Fruit fly (Drosophila melanogaster): Measurements from ENCODE around the gene Oli.
A peak's percentile ranks its signal among the peaks of the same experiment; 100 is the strongest.

The Oli gene

DNA sequence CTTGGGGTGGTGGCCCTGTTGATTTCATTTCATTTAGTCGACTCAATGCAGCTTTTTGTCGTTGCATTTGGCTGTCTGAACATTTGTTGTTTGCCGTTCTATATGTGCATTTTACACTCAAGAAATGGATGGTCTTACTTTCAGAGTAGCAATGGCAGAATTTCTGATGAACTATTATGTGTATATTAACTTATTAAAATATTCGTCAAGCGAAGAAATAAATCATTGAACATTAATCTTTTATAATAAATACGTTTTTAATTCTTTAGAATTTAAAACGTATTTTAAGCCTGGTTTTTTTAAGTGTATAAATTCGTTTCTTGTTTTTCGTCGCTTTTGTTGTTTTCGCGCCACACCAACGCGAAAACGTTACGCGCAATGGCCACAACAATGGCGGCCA lies 15.9 kb upstream of the Oli start:
- no peak for TF ChIP-seq fd85E (GFP tag; optimal IDR thresholded peaks at IDR 0.05)
- no peak for TF ChIP-seq CG11762 (GFP tag; optimal IDR thresholded peaks at IDR 0.05; ENCODE audit: insufficient read depth)
- TF ChIP-seq CG34406 (GFP tag; optimal IDR thresholded peaks at IDR 0.05), result no peak
- no peak for TF ChIP-seq CG6854 (GFP tag; optimal IDR thresholded peaks at IDR 0.05)
- no peak for TF ChIP-seq dsx (GFP tag; optimal IDR thresholded peaks at IDR 0.05; ENCODE audit: poor library complexity, severe bottlenecking)
- no peak for TF ChIP-seq CG3919 (GFP tag; optimal IDR thresholded peaks at IDR 0.05)
- TF ChIP-seq CG31627 (GFP tag; optimal IDR thresholded peaks at IDR 0.05), result peak; percentile 18
- no peak for TF ChIP-seq CG8119 (GFP tag; IDR thresholded peaks at IDR 0.05)
- TF ChIP-seq Blimp-1 (GFP tag; optimal IDR thresholded peaks at IDR 0.05), result no peak
- no peak for TF ChIP-seq Sox15 (GFP tag; optimal IDR thresholded peaks at IDR 0.05)
- no peak for TF ChIP-seq CG10669 (GFP tag; optimal IDR thresholded peaks at IDR 0.05)
- no peak for TF ChIP-seq Smox (GFP tag; optimal IDR thresholded peaks at IDR 0.05)
- TF ChIP-seq net (GFP tag; optimal IDR thresholded peaks at IDR 0.05), result no peak
- TF ChIP-seq Eip78C (GFP tag), result peak; percentile 65
- no peak for TF ChIP-seq Sox14 (GFP tag; optimal IDR thresholded peaks at IDR 0.05)
- no peak for TF ChIP-seq Hr38 (GFP tag; optimal IDR thresholded peaks at IDR 0.05)
- no peak for TF ChIP-seq CG15336 (GFP tag; IDR thresholded peaks at IDR 0.05)
- no peak for TF ChIP-seq spab (GFP tag; optimal IDR thresholded peaks at IDR 0.05)
- no peak for TF ChIP-seq CG7368 (GFP tag; optimal IDR thresholded peaks at IDR 0.05)
- TF ChIP-seq CG6808 (GFP tag; optimal IDR thresholded peaks at IDR 0.05), result no peak
- TF ChIP-seq acj6 (GFP tag; optimal IDR thresholded peaks at IDR 0.05), result no peak
- peak; percentile 28 for TF ChIP-seq esn (GFP tag; optimal IDR thresholded peaks at IDR 0.05)
- TF ChIP-seq CG32006 (GFP tag; optimal IDR thresholded peaks at IDR 0.05), result peak; percentile 27
- no peak for TF ChIP-seq CG6276 (GFP tag; optimal IDR thresholded peaks at IDR 0.05)
- no peak for TF ChIP-seq OdsH (GFP tag; optimal IDR thresholded peaks at IDR 0.05)
- TF ChIP-seq Ets21C (GFP tag; optimal IDR thresholded peaks at IDR 0.05), result no peak
- TF ChIP-seq fkh (GFP tag; optimal IDR thresholded peaks at IDR 0.05), result no peak
- TF ChIP-seq CG8632 (GFP tag; optimal IDR thresholded peaks at IDR 0.05), result no peak
- no peak for TF ChIP-seq Lpt (GFP tag; optimal IDR thresholded peaks at IDR 0.05)
- TF ChIP-seq topi (GFP tag; optimal IDR thresholded peaks at IDR 0.05), result no peak
- no peak for TF ChIP-seq CG6163 (GFP tag; IDR thresholded peaks at IDR 0.05)
- no peak for TF ChIP-seq CG11294 (GFP tag; IDR thresholded peaks at IDR 0.05)
- no peak for TF ChIP-seq CG6792 (GFP tag; optimal IDR thresholded peaks at IDR 0.05)
- no peak for TF ChIP-seq cyc (GFP tag; optimal IDR thresholded peaks at IDR 0.05)
- TF ChIP-seq Hr4 (GFP tag; optimal IDR thresholded peaks at IDR 0.05), result no peak
- peak; percentile 65 for TF ChIP-seq svp (GFP tag)
- TF ChIP-seq Sox102F (GFP tag; optimal IDR thresholded peaks at IDR 0.05), result no peak
- no peak for TF ChIP-seq pdm3 (GFP tag; optimal IDR thresholded peaks at IDR 0.05)
- no peak for TF ChIP-seq CG4318 (GFP tag; optimal IDR thresholded peaks at IDR 0.05)
- no peak for TF ChIP-seq dac (GFP tag; optimal IDR thresholded peaks at IDR 0.05)
- no peak for TF ChIP-seq CG11902 (GFP tag; optimal IDR thresholded peaks at IDR 0.05)
- no peak for TF ChIP-seq vri (GFP tag; optimal IDR thresholded peaks at IDR 0.05)
- peak in 1 of 2 experiments; percentile 14 for TF ChIP-seq ss (GFP tag; optimal IDR thresholded peaks at IDR 0.05)
- TF ChIP-seq CG1621 (tag; optimal IDR thresholded peaks at IDR 0.05), result no peak
- TF ChIP-seq CG8319 (GFP tag; optimal IDR thresholded peaks at IDR 0.05), result no peak
- no peak for TF ChIP-seq CG10631 (GFP tag; optimal IDR thresholded peaks at IDR 0.05)
- TF ChIP-seq Gug (GFP tag; IDR thresholded peaks at IDR 0.05), result no peak
- TF ChIP-seq CG3032 (tag; optimal IDR thresholded peaks at IDR 0.05), result no peak
- TF ChIP-seq Eip93F (GFP tag; optimal IDR thresholded peaks at IDR 0.05), result no peak
- no peak for TF ChIP-seq lz (GFP tag; optimal IDR thresholded peaks at IDR 0.05)
- TF ChIP-seq fd59A (GFP tag; optimal IDR thresholded peaks at IDR 0.05), result no peak
- TF ChIP-seq CG9139 (GFP tag; optimal IDR thresholded peaks at IDR 0.05), result no peak
- TF ChIP-seq Ets96B (tag; optimal IDR thresholded peaks at IDR 0.05), result peak; percentile 32
